Fruit fly (Drosophila melanogaster): ENCODE results near the gene Myc.

Myc gene

dm6 chrX:3363676-3364075, 9.3 kb upstream of the Myc start (continued):
- TF ChIP-seq CG1233 (GFP tag; optimal IDR thresholded peaks at IDR 0.05): peak; percentile 45
- peak; percentile 67 for TF ChIP-seq CoRest (tag; optimal IDR thresholded peaks at IDR 0.05)
- TF ChIP-seq CG4617 (GFP tag; optimal IDR thresholded peaks at IDR 0.05; ENCODE audit: borderline replicate concordance): no peak
- TF ChIP-seq cato (GFP tag; optimal IDR thresholded peaks at IDR 0.05; ENCODE audit: borderline replicate concordance): no peak
- no peak for TF ChIP-seq prd (optimal IDR thresholded peaks at IDR 0.05)
- TF ChIP-seq prd (GFP tag; IDR thresholded peaks at IDR 0.05): peak; percentile 86
- no peak for TF ChIP-seq CG17912 (GFP tag; optimal IDR thresholded peaks at IDR 0.05)
- peak; percentile 98 for TF ChIP-seq Med (GFP tag)
- TF ChIP-seq Bteb2 (GFP tag; optimal IDR thresholded peaks at IDR 0.05): peak; percentile 68
- peak; percentile 32 for TF ChIP-seq CG12299 (tag; optimal IDR thresholded peaks at IDR 0.05)
- TF ChIP-seq trem (tag; optimal IDR thresholded peaks at IDR 0.05): no peak
- TF ChIP-seq CG32767 (GFP tag; IDR thresholded peaks at IDR 0.05): 0 out of 2 replicates have a peak, but pooled peaks have one; percentile 46
- TF ChIP-seq br (optimal IDR thresholded peaks at IDR 0.05): no peak
- no peak for TF ChIP-seq CG2199 (GFP tag; IDR thresholded peaks at IDR 0.05)
- TF ChIP-seq NC2β (GFP tag; optimal IDR thresholded peaks at IDR 0.05): peak; percentile 49
- peak; percentile 12 for TF ChIP-seq Mes4 (GFP tag; optimal IDR thresholded peaks at IDR 0.05)
- TF ChIP-seq slou (GFP tag; optimal IDR thresholded peaks at IDR 0.05): no peak
- peak; percentile 73 for TF ChIP-seq CG11560 (tag; IDR thresholded peaks at IDR 0.05)
- TF ChIP-seq CG14441 (GFP tag; IDR thresholded peaks at IDR 0.05): peak; percentile 46; the same call in 1 of the 2 replicates
- peak; percentile 3 for TF ChIP-seq ATbp (GFP tag; optimal IDR thresholded peaks at IDR 0.05)
- no peak for TF ChIP-seq CG13287 (GFP tag; IDR thresholded peaks at IDR 0.05; ENCODE audit: partially characterized antibody)
- TF ChIP-seq HLH54F (GFP tag; optimal IDR thresholded peaks at IDR 0.05): peak; percentile 84
- peak; percentile 75 for TF ChIP-seq CHES-1-like (GFP tag; optimal IDR thresholded peaks at IDR 0.05)
- TF ChIP-seq p53 (GFP tag; optimal IDR thresholded peaks at IDR 0.05): no peak
- TF ChIP-seq CG1024 (GFP tag; IDR thresholded peaks at IDR 0.05): 0 out of 2 replicates have a peak, but pooled peaks have one; percentile 6
- TF ChIP-seq abd-A (tag; optimal IDR thresholded peaks at IDR 0.05): peak; percentile 1
- TF ChIP-seq CrebB (tag; optimal IDR thresholded peaks at IDR 0.05): peak; percentile 63
- peak; percentile 18 for TF ChIP-seq CG14710 (tag; optimal IDR thresholded peaks at IDR 0.05)
- no peak for TF ChIP-seq dan (GFP tag; IDR thresholded peaks at IDR 0.05)
- TF ChIP-seq row (GFP tag; IDR thresholded peaks at IDR 0.05): peak; percentile 56
- peak; percentile 74 for TF ChIP-seq Hmr (GFP tag; optimal IDR thresholded peaks at IDR 0.05)
- peak; percentile 68 for TF ChIP-seq PHDP (tag; optimal IDR thresholded peaks at IDR 0.05)
- TF ChIP-seq disco-r (GFP tag; optimal IDR thresholded peaks at IDR 0.05): peak; percentile 26
- TF ChIP-seq Rx (GFP tag; IDR thresholded peaks at IDR 0.05): peak; percentile 29; the same call in 1 of the 2 replicates
- peak; percentile 49 for TF ChIP-seq shn (GFP tag; optimal IDR thresholded peaks at IDR 0.05)
- TF ChIP-seq nmo (GFP tag; optimal IDR thresholded peaks at IDR 0.05): peak; percentile 25
- TF ChIP-seq Trl (optimal IDR thresholded peaks at IDR 0.05): no peak
- peak; percentile 81 for TF ChIP-seq Trl (GFP tag; optimal IDR thresholded peaks at IDR 0.05)
- TF ChIP-seq phol (tag; optimal IDR thresholded peaks at IDR 0.05): peak; percentile 47
- no peak for TF ChIP-seq CG8478 (optimal IDR thresholded peaks at IDR 0.05)
- TF ChIP-seq HmgZ (tag; optimal IDR thresholded peaks at IDR 0.05): peak; percentile 51
- TF ChIP-seq en (GFP tag; optimal IDR thresholded peaks at IDR 0.05): peak; percentile 11
- TF ChIP-seq Dip3 (GFP tag; optimal IDR thresholded peaks at IDR 0.05): peak; percentile 81
- no peak for TF ChIP-seq Vsx1 (GFP tag; optimal IDR thresholded peaks at IDR 0.05)
- TF ChIP-seq CG18476 (GFP tag; optimal IDR thresholded peaks at IDR 0.05): peak; percentile 41
- no peak for TF ChIP-seq CG10431 (GFP tag; optimal IDR thresholded peaks at IDR 0.05)
- TF ChIP-seq Kr (GFP tag; optimal IDR thresholded peaks at IDR 0.05): no peak
- TF ChIP-seq CG10147 (GFP tag; optimal IDR thresholded peaks at IDR 0.05): peak; percentile 83
- peak; percentile 63; the same call in 1 of the 2 replicates for TF ChIP-seq Ptx1 (GFP tag; IDR thresholded peaks at IDR 0.05)
- TF ChIP-seq CG9609 (GFP tag; optimal IDR thresholded peaks at IDR 0.05): peak; percentile 59
- no peak; the same call in 1 of the 3 replicates for TF ChIP-seq CG11456 (GFP tag; IDR thresholded peaks at IDR 0.05)
- no peak for TF ChIP-seq CG17829 (tag; optimal IDR thresholded peaks at IDR 0.05)
- peak; percentile 48 for TF ChIP-seq stc (GFP tag; IDR thresholded peaks at IDR 0.05)
